Fruit fly (Drosophila melanogaster): ENCODE measurements around the gene ppan.

dm6 chr3R:21127352-21127985, 11.4 kb downstream of the ppan start, which contains the start of the genes slmb and CG5793:
- TF ChIP-seq Myc (optimal IDR thresholded peaks at IDR 0.05) = peak; percentile 50
- TF ChIP-seq N (GFP tag; optimal IDR thresholded peaks at IDR 0.05) = no peak
- peak; percentile 63 for TF ChIP-seq Sp1 (GFP tag; optimal IDR thresholded peaks at IDR 0.05)
- peak; percentile 74 for TF ChIP-seq rgr (GFP tag; optimal IDR thresholded peaks at IDR 0.05)

All from whole organism, wandering third instar larva.